Fruit fly (Drosophila melanogaster) whole organism, wandering third instar larva: ENCODE data around the gene SMC5.

ENCODE experiments used
- Abd-B ChIP-seq: fragments of >200 bp; optimal IDR thresholded peaks from 2 replicates; lab custom pipeline; 2017; ENCODE audit warnings: missing biosample characterization, missing genetic modification characterization
- CG9705 ChIP-seq: fragments of 200-800 bp; sonication (Bioruptor generic); optimal IDR thresholded peaks from 2 replicates; lab custom pipeline; 2018; ENCODE audit warnings: missing biosample characterization, mild to moderate bottlenecking, missing genetic modification characterization
- Dfd ChIP-seq: fragments of >200 bp; optimal IDR thresholded peaks from 2 replicates; lab custom pipeline; 2017; ENCODE audit warnings: missing biosample characterization, missing genetic modification characterization
- Dif ChIP-seq: fragments of 200-275, 200-300 bp; sonication (Bioruptor generic); optimal IDR thresholded peaks from 2 replicates; lab custom pipeline; 2018; ENCODE audit warnings: missing biosample characterization, missing genetic modification characterization; ENCODE audit not compliant: partially characterized antibody
- HLH106 ChIP-seq: fragments of 200-800 bp; optimal IDR thresholded peaks from 3 replicates; lab custom pipeline; 2019; ENCODE audit warnings: missing biosample characterization, mild to moderate bottlenecking, missing genetic modification characterization, moderate library complexity
- Hnf4 ChIP-seq: fragments of 200-800 bp; sonication (Bioruptor generic); optimal IDR thresholded peaks from 2 replicates; lab custom pipeline; 2016; ENCODE audit warnings: missing biosample characterization, mild to moderate bottlenecking, missing genetic modification characterization
- Hr83 ChIP-seq: fragments of 200-300 bp; sonication (Bioruptor generic); optimal IDR thresholded peaks from 2 replicates; lab custom pipeline; 2016; ENCODE audit warnings: missing biosample characterization, mild to moderate bottlenecking, missing genetic modification characterization, moderate library complexity; ENCODE audit not compliant: poor library complexity, severe bottlenecking
- Mio ChIP-seq: sonication (Bioruptor generic); optimal IDR thresholded peaks from 2 replicates; lab custom pipeline; 2016; ENCODE audit warnings: missing biosample characterization, missing genetic modification characterization
- N ChIP-seq: fragments of >200 bp; optimal IDR thresholded peaks from 2 replicates; lab custom pipeline; 2018; ENCODE audit warnings: missing biosample characterization, missing external identifiers, missing genetic modification characterization
- OdsH ChIP-seq: fragments of 200-800 bp; sonication (Bioruptor generic); optimal IDR thresholded peaks from 2 replicates; lab custom pipeline; 2016; ENCODE audit warnings: missing biosample characterization, mild to moderate bottlenecking, missing genetic modification characterization
- Rel ChIP-seq, 2 experiments: fragments of 200-800 bp; sonication (Bioruptor generic) in 1 of 2; optimal IDR thresholded peaks; 2 replicates in 1 of 2; 3 replicates in 1 of 2; lab custom pipeline; 2016 to 2019; ENCODE audit warnings: mild to moderate bottlenecking in 2 of 2, missing biosample characterization in 2 of 2, missing genetic modification characterization in 2 of 2, moderate library complexity in 1 of 2
- Sp1 ChIP-seq: fragments of 200-800 bp; sonication (Bioruptor generic); optimal IDR thresholded peaks from 3 replicates; lab custom pipeline; 2019; ENCODE audit warnings: missing biosample characterization, mild to moderate bottlenecking, missing genetic modification characterization, moderate library complexity
- br ChIP-seq: fragments of 200-800 bp; sonication (Bioruptor generic); optimal IDR thresholded peaks from 2 replicates; lab custom pipeline; 2016; ENCODE audit warnings: missing biosample characterization, missing genetic modification characterization
- dmrt93B ChIP-seq: fragments of 200-800 bp; sonication (Bioruptor generic); optimal IDR thresholded peaks from 2 replicates; lab custom pipeline; 2018; ENCODE audit warnings: missing biosample characterization, mild to moderate bottlenecking, missing genetic modification characterization
- dsf ChIP-seq: sonication (Bioruptor generic); optimal IDR thresholded peaks from 2 replicates; lab custom pipeline; 2016; ENCODE audit warnings: missing biosample characterization, missing genetic modification characterization, borderline replicate concordance
- ey ChIP-seq: fragments of 200-800 bp; sonication (Bioruptor generic); optimal IDR thresholded peaks from 2 replicates; lab custom pipeline; 2016; ENCODE audit warnings: missing biosample characterization, missing genetic modification characterization
- foxo ChIP-seq, 2 experiments: fragments of 200-800 bp; sonication (Bioruptor generic); optimal IDR thresholded peaks; 2 replicates in 1 of 2; 3 replicates in 1 of 2; lab custom pipeline; 2016 to 2017; ENCODE audit warnings: missing biosample characterization in 2 of 2, missing genetic modification characterization in 2 of 2
- fru ChIP-seq: fragments of 200-800 bp; sonication (Bioruptor generic); optimal IDR thresholded peaks from 3 replicates; lab custom pipeline; 2016; ENCODE audit warnings: missing biosample characterization, mild to moderate bottlenecking, missing genetic modification characterization
- h ChIP-seq: fragments of 200-800 bp; sonication (Bioruptor generic); optimal IDR thresholded peaks from 3 replicates; lab custom pipeline; 2016; ENCODE audit warnings: missing biosample characterization, mild to moderate bottlenecking, missing genetic modification characterization
- lola ChIP-seq: fragments of >200 bp; optimal IDR thresholded peaks from 2 replicates; lab custom pipeline; 2017; ENCODE audit warnings: missing biosample characterization, missing genetic modification characterization
- pan ChIP-seq: fragments of >200 bp; optimal IDR thresholded peaks from 2 replicates; lab custom pipeline; 2017
- psq ChIP-seq: fragments of 200-800 bp; sonication (Bioruptor generic); optimal IDR thresholded peaks from 3 replicates; lab custom pipeline; 2017; ENCODE audit warnings: missing biosample characterization, mild to moderate bottlenecking, missing genetic modification characterization, moderate library complexity
- sv ChIP-seq: fragments of 200-800 bp; sonication (Bioruptor generic); optimal IDR thresholded peaks from 3 replicates; lab custom pipeline; 2016; ENCODE audit warnings: missing biosample characterization, missing genetic modification characterization
- tai ChIP-seq: sonication (Bioruptor generic); optimal IDR thresholded peaks from 2 replicates; lab custom pipeline; 2016; ENCODE audit warnings: missing biosample characterization, missing genetic modification characterization
- woc ChIP-seq: sonication (Bioruptor generic); optimal IDR thresholded peaks from 2 replicates; lab custom pipeline; 2016; ENCODE audit warnings: missing biosample characterization, mild to moderate bottlenecking, missing genetic modification characterization

The SMC5 gene

dm6 chr3L:21598337-21598736 is 29.4 kb downstream of the SMC5 start:
- TF ChIP-seq Sp1 (GFP tag; lab: Kevin White, UChicago) = no peak
- peak; percentile 17 for TF ChIP-seq Dif (GFP tag; lab: Kevin White, UChicago)
- TF ChIP-seq, all 38 proteins: peak for 1

- peak in 1 of 2 experiments; percentile 16 for TF ChIP-seq foxo (GFP tag; optimal IDR thresholded peaks at IDR 0.05; lab: Kevin White, UChicago)
- TF ChIP-seq HLH106 (tag; lab: Kevin White, UChicago) = peak; percentile 7
- TF ChIP-seq Mio (GFP tag; lab: Kevin White, UChicago) = no peak
- TF ChIP-seq psq = peak; percentile 22
- no peak for TF ChIP-seq pan (lab: Kevin White, UChicago)
Observed at dm6 chr3L:21602275-21602674, 33.3 kb downstream of the SMC5 start.

dm6 chr3L:21604265-21604664 is 35.3 kb downstream of the SMC5 start:
- TF ChIP-seq dmrt93B (GFP tag; lab: Kevin White, UChicago) = no peak
- TF ChIP-seq sv (GFP tag; lab: Kevin White, UChicago) = peak; percentile 14
- TF ChIP-seq fru (GFP tag; lab: Kevin White, UChicago) = peak; percentile 11
- peak; percentile 44 for TF ChIP-seq Hr83 (GFP tag; lab: Kevin White, UChicago)
- peak; percentile 30 for TF ChIP-seq OdsH (GFP tag; lab: Kevin White, UChicago)
- TF ChIP-seq tai (GFP tag; lab: Kevin White, UChicago) = no peak
- peak; percentile 39 for TF ChIP-seq ey
- TF ChIP-seq HLH106 (tag; lab: Kevin White, UChicago) = peak; percentile 5
- peak; percentile 41 for TF ChIP-seq Hnf4 (GFP tag; lab: Kevin White, UChicago)
- TF ChIP-seq Abd-B = no peak

dm6 chr3L:21610535-21610934 is 41.6 kb downstream of the SMC5 start:
- TF ChIP-seq OdsH (GFP tag; lab: Kevin White, UChicago) = no peak
- TF ChIP-seq N (GFP tag; lab: Kevin White, UChicago) = no peak
- no peak for TF ChIP-seq Rel (GFP tag; optimal IDR thresholded peaks at IDR 0.05; lab: Kevin White, UChicago)
- no peak for TF ChIP-seq Rel (tag; optimal IDR thresholded peaks at IDR 0.05; lab: Kevin White, UChicago)
- TF ChIP-seq dsf (GFP tag; lab: Kevin White, UChicago) = no peak
- TF ChIP-seq Dfd = no peak
- TF ChIP-seq br (GFP tag; lab: Kevin White, UChicago) = no peak
- TF ChIP-seq lola (GFP tag; lab: Kevin White, UChicago) = no peak
- TF ChIP-seq CG9705 (GFP tag; lab: Kevin White, UChicago) = no peak
- no peak for TF ChIP-seq sv (GFP tag; lab: Kevin White, UChicago)
- no peak for TF ChIP-seq tai (GFP tag; lab: Kevin White, UChicago)
- TF ChIP-seq Dif (GFP tag; lab: Kevin White, UChicago) = no peak
- TF ChIP-seq, all 38 proteins: peak for 0

dm6 chr3L:21617354-21617753 is 48.4 kb downstream of the SMC5 start, which contains the start of the genes S1P and CG11307:
Gene S1P (minus strand): TSS chr3L:21617376.
Gene CG11307 (plus strand): TSS chr3L:21617623.
- TF ChIP-seq pan (lab: Kevin White, UChicago) (no peak), h (GFP tag; lab: Kevin White, UChicago) (no peak), Dif (GFP tag; lab: Kevin White, UChicago) (no peak), HLH106 (tag; lab: Kevin White, UChicago) (no peak), woc (GFP tag; lab: Kevin White, UChicago) (no peak), tai (GFP tag; lab: Kevin White, UChicago) (peak; percentile 12), Sp1 (GFP tag; lab: Kevin White, UChicago) (no peak)
